Worm (Caenorhabditis elegans): ENCODE measurements around the gene C55A1.6.
"Not testable (repeated sequence)": the region's sequence is repeated elsewhere in the genome, so short reads cannot be mapped to it uniquely, and the experiment has no call there.

DNA sequence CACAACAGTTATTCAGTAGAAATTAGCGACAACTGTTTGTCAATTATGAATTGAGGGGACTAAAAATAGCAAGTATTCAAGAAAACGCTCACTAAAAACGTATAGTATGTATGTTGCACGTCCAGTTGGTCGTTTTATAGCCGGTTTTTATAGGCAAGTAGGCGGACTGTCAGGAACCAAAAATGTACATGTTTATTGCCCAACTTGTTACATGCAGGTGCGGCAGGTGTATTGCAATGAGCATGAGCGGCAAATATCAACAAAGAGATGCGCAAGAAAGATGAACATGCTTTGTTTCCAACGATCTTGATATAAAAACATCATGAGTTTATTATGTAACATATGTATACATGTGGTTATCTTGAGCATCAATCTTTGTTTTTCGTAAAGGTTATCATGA, 48.1 kb upstream of the C55A1.6 start, which contains the start of gene B0391.14:
- not testable (repeated sequence) for TF ChIP-seq rnt-1 (tag; optimal IDR thresholded peaks at IDR 0.05); fkh-10 (GFP tag; optimal IDR thresholded peaks at IDR 0.05); aly-2 (tag; optimal IDR thresholded peaks at IDR 0.05); alr-1 (tag; optimal IDR thresholded peaks at IDR 0.05; ENCODE audit: borderline replicate concordance); vab-15 (tag; optimal IDR thresholded peaks at IDR 0.05); ceh-90 (tag; optimal IDR thresholded peaks at IDR 0.05); swsn-7 (tag; optimal IDR thresholded peaks at IDR 0.05); elt-3 (tag; optimal IDR thresholded peaks at IDR 0.05); ama-1 (optimal IDR thresholded peaks at IDR 0.05); pag-3 (tag; optimal IDR thresholded peaks at IDR 0.05; ENCODE audit: borderline replicate concordance, insufficient read depth); lin-15B (tag; optimal IDR thresholded peaks at IDR 0.05)
